Worm (Caenorhabditis elegans): ENCODE measurements around the gene ZK616.65.

Gene ZK616.65

DNA sequence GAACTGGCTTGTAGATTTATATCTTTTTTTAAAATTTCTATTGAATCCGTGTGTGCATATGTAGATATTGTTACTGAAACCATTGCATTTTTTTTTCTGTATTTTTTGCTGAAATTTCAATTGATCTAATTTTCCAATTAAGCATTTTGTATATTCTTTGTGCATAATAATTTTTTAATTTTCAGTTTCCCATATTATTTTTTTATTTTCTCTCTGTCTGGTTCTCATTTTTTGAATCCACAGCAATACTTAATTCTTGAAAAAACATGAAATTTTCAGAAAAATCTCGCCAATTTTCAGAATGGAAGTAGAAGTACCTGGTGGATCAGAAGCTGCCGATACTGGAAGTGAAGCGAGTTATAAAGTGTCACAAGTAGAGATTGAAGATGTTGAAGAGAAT lies 44.5 kb downstream of the ZK616.65 start, which contains the start of gene sand-1:
TSS of gene sand-1 (plus strand) at position 301 of the 400 bp plus-strand sequence.
- no peak for TF ChIP-seq fkh-10 (GFP tag; optimal IDR thresholded peaks at IDR 0.05)
- no peak for TF ChIP-seq pha-2 (tag; optimal IDR thresholded peaks at IDR 0.05)
- no peak for TF ChIP-seq unc-3 (GFP tag; conservative IDR thresholded peaks at IDR 0.05)
- no peak for TF ChIP-seq unc-3 (tag; optimal IDR thresholded peaks at IDR 0.05)
- no peak for TF ChIP-seq che-1 (tag; optimal IDR thresholded peaks at IDR 0.05)
- TF ChIP-seq ceh-31 (tag; optimal IDR thresholded peaks at IDR 0.05), result no peak
- no peak for TF ChIP-seq ceh-2 (tag; optimal IDR thresholded peaks at IDR 0.05)
- no peak for TF ChIP-seq unc-55 (GFP tag; optimal IDR thresholded peaks at IDR 0.05)
- no peak for TF ChIP-seq lim-6 (tag; optimal IDR thresholded peaks at IDR 0.05)
- no peak for TF ChIP-seq hlh-8 (tag; optimal IDR thresholded peaks at IDR 0.05)
- TF ChIP-seq ceh-48 (tag; optimal IDR thresholded peaks at IDR 0.05), result no peak
- no peak for TF ChIP-seq ceh-34 (tag; optimal IDR thresholded peaks at IDR 0.05)
- TF ChIP-seq nhr-11 (tag; optimal IDR thresholded peaks at IDR 0.05), result no peak
- TF ChIP-seq ceh-45 (GFP tag; IDR thresholded peaks at IDR 0.05), result no peak
- no peak for TF ChIP-seq Y22D7AL.16 (tag; optimal IDR thresholded peaks at IDR 0.05)
- TF ChIP-seq sox-2 (GFP tag; IDR thresholded peaks at IDR 0.05), result no peak
- no peak for TF ChIP-seq fax-1 (tag; optimal IDR thresholded peaks at IDR 0.05)

- TF ChIP-seq ttx-3 (tag; optimal IDR thresholded peaks at IDR 0.05) (no peak), ceh-31 (tag; optimal IDR thresholded peaks at IDR 0.05) (peak; percentile 90), T23F11.4 (GFP tag; optimal IDR thresholded peaks at IDR 0.05) (no peak), madf-2 (tag; optimal IDR thresholded peaks at IDR 0.05) (no peak), ceh-2 (tag; optimal IDR thresholded peaks at IDR 0.05) (peak; percentile 69), hlh-15 (tag; optimal IDR thresholded peaks at IDR 0.05) (no peak), C08G9.2 (tag; optimal IDR thresholded peaks at IDR 0.05) (peak; percentile 88), unc-42 (tag; optimal IDR thresholded peaks at IDR 0.05) (no peak), nhr-232 (tag; optimal IDR thresholded peaks at IDR 0.05) (no peak), ceh-24 (tag; optimal IDR thresholded peaks at IDR 0.05) (no peak), ahr-1 (tag; optimal IDR thresholded peaks at IDR 0.05) (no peak), dve-1 (tag; optimal IDR thresholded peaks at IDR 0.05) (no peak), ceh-6 (GFP tag; optimal IDR thresholded peaks at IDR 0.05) (no peak), hlh-8 (tag; optimal IDR thresholded peaks at IDR 0.05) (peak; percentile 36), ceh-22 (tag; optimal IDR thresholded peaks at IDR 0.05) (no peak), hlh-13 (GFP tag; optimal IDR thresholded peaks at IDR 0.05) (no peak), fkh-10 (GFP tag; optimal IDR thresholded peaks at IDR 0.05) (no peak), lin-11 (tag; optimal IDR thresholded peaks at IDR 0.05) (no peak), dmd-4 (tag; optimal IDR thresholded peaks at IDR 0.05; ENCODE audit: borderline replicate concordance) (no peak), ceh-34 (tag; optimal IDR thresholded peaks at IDR 0.05) (no peak), ceh-9 (tag; optimal IDR thresholded peaks at IDR 0.05) (no peak), pat-9 (tag; optimal IDR thresholded peaks at IDR 0.05) (no peak), ceh-18 (tag; optimal IDR thresholded peaks at IDR 0.05) (no peak), elt-4 (tag; optimal IDR thresholded peaks at IDR 0.05) (no peak), K02D7.2 (tag; optimal IDR thresholded peaks at IDR 0.05) (no peak), odd-2 (tag; optimal IDR thresholded peaks at IDR 0.05) (no peak), ceh-45 (GFP tag; IDR thresholded peaks at IDR 0.05) (no peak), pha-4 (tag; optimal IDR thresholded peaks at IDR 0.05) (no peak), pros-1 (tag; optimal IDR thresholded peaks at IDR 0.05) (no peak), nhr-11 (tag; optimal IDR thresholded peaks at IDR 0.05) (no peak), syd-9 (tag; optimal IDR thresholded peaks at IDR 0.05) (no peak), C38D4.7 (GFP tag; optimal IDR thresholded peaks at IDR 0.05) (no peak), sox-4 (tag; optimal IDR thresholded peaks at IDR 0.05) (no peak), lim-6 (tag; optimal IDR thresholded peaks at IDR 0.05) (no peak), fkh-6 (tag; optimal IDR thresholded peaks at IDR 0.05) (no peak), ztf-16 (tag; optimal IDR thresholded peaks at IDR 0.05) (no peak), elt-2 (tag; optimal IDR thresholded peaks at IDR 0.05) (peak; percentile 37), fax-1 (tag; optimal IDR thresholded peaks at IDR 0.05) (no peak), npax-4 (tag; optimal IDR thresholded peaks at IDR 0.05) (no peak), sox-2 (GFP tag; IDR thresholded peaks at IDR 0.05) (no peak), zip-5 (tag; optimal IDR thresholded peaks at IDR 0.05) (peak; percentile 23), tbx-7 (tag; optimal IDR thresholded peaks at IDR 0.05) (peak; percentile 54), sdc-2 (tag; optimal IDR thresholded peaks at IDR 0.05) (no peak), hlh-30 (tag; optimal IDR thresholded peaks at IDR 0.05; ENCODE audit: insufficient read depth) (peak; percentile 82)
Measured at ce11 chrIV:5364135-5364609, 46.8 kb downstream of the ZK616.65 start, which contains the start of the genes hda-6 and F41H10.4. Gene hda-6 (minus strand): TSS chrIV:5364306. Gene F41H10.4 (plus strand): TSS chrIV:5364559.
